Fruit fly (Drosophila melanogaster): ENCODE results near the gene CG42587.

The CG42587 gene

DNA sequence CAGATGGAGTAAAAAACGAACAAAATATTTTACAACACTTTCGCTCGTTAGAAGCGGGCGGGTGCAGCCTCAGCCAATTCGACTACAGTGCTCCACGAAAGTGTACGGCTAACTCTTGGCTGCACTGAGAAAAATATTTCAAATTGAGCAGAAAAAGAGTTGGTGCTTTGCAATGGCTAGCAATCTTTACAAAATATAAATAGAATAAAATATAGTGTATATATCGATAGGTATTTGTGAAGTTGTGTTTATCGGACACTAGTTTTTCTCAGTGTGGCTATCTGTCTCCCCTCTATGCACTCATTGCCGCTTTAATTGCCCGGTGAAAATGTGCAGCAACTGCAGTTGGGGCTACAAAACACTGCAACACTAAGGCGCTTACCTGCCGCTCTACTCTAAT lies 43.5 kb downstream of the CG42587 start (continued):
- TF ChIP-seq ind (GFP tag; optimal IDR thresholded peaks at IDR 0.05) (no peak), CG15514 (GFP tag; optimal IDR thresholded peaks at IDR 0.05) (no peak), Rx (GFP tag; IDR thresholded peaks at IDR 0.05) (no peak), slou (GFP tag; optimal IDR thresholded peaks at IDR 0.05) (peak; percentile 19), hb (GFP tag; IDR thresholded peaks at IDR 0.05; ENCODE audit: partially characterized antibody) (no peak), bigmax (GFP tag; optimal IDR thresholded peaks at IDR 0.05) (no peak), ara (GFP tag; IDR thresholded peaks at IDR 0.05) (no peak), Bdp1 (GFP tag; optimal IDR thresholded peaks at IDR 0.05) (no peak), H15 (GFP tag; IDR thresholded peaks at IDR 0.05) (no peak), hth (optimal IDR thresholded peaks at IDR 0.05) (no peak), Antp (GFP tag; optimal IDR thresholded peaks at IDR 0.05) (no peak), nau (GFP tag; optimal IDR thresholded peaks at IDR 0.05) (no peak), CG32772 (GFP tag; IDR thresholded peaks at IDR 0.05) (no peak), gfzf (GFP tag; optimal IDR thresholded peaks at IDR 0.05) (no peak), sr (GFP tag; IDR thresholded peaks at IDR 0.05) (0 out of 3 replicates have a peak, but pooled peaks have one; percentile 26), Hmx (GFP tag; optimal IDR thresholded peaks at IDR 0.05) (no peak), CG6689 (GFP tag; IDR thresholded peaks at IDR 0.05) (no peak), insv (GFP tag; optimal IDR thresholded peaks at IDR 0.05) (no peak), Hr39 (optimal IDR thresholded peaks at IDR 0.05) (no peak), luna (GFP tag; optimal IDR thresholded peaks at IDR 0.05) (no peak), ftz-f1 (GFP tag; optimal IDR thresholded peaks at IDR 0.05) (no peak), sob (GFP tag; IDR thresholded peaks at IDR 0.05) (peak; percentile 40; the same call in 1 of the 2 replicates), CG7963 (GFP tag; IDR thresholded peaks at IDR 0.05; ENCODE audit: partially characterized antibody) (no peak), unpg (GFP tag; optimal IDR thresholded peaks at IDR 0.05) (peak; percentile 75), shn (GFP tag; optimal IDR thresholded peaks at IDR 0.05) (no peak), toy (GFP tag; IDR thresholded peaks at IDR 0.05) (no peak), corto (GFP tag; optimal IDR thresholded peaks at IDR 0.05) (no peak), Ravus (GFP tag; IDR thresholded peaks at IDR 0.05) (no peak), CG30431 (GFP tag; optimal IDR thresholded peaks at IDR 0.05) (peak; percentile 73), Ada2b (GFP tag; IDR thresholded peaks at IDR 0.05) (peak; percentile 58), exex (tag; optimal IDR thresholded peaks at IDR 0.05) (no peak), Sry-β (GFP tag; optimal IDR thresholded peaks at IDR 0.05) (no peak), trem (tag; optimal IDR thresholded peaks at IDR 0.05) (no peak), crol (GFP tag; IDR thresholded peaks at IDR 0.05) (no peak), CG11398 (GFP tag; optimal IDR thresholded peaks at IDR 0.05) (no peak), D19A (tag; optimal IDR thresholded peaks at IDR 0.05) (peak; percentile 59), NFAT (GFP tag; IDR thresholded peaks at IDR 0.05) (no peak), CG4404 (GFP tag; IDR thresholded peaks at IDR 0.05) (no peak), Hand (GFP tag; optimal IDR thresholded peaks at IDR 0.05) (no peak), ttk (GFP tag; IDR thresholded peaks at IDR 0.05) (peak; percentile 67), dysf (GFP tag; IDR thresholded peaks at IDR 0.05) (peak; percentile 66; the same call in 1 of the 3 replicates), eyg (GFP tag; optimal IDR thresholded peaks at IDR 0.05) (no peak), Awh (GFP tag; IDR thresholded peaks at IDR 0.05) (no peak), CG1602 (GFP tag; optimal IDR thresholded peaks at IDR 0.05) (peak; percentile 57), Sox102F (GFP tag; optimal IDR thresholded peaks at IDR 0.05) (peak; percentile 84), CG32532 (GFP tag; IDR thresholded peaks at IDR 0.05) (no peak), Hr51 (GFP tag; optimal IDR thresholded peaks at IDR 0.05) (peak in 1 of 2 experiments; percentile 58), nerfin-1 (tag; optimal IDR thresholded peaks at IDR 0.05) (no peak), pnt (GFP tag; optimal IDR thresholded peaks at IDR 0.05) (peak; percentile 42), dati (GFP tag; IDR thresholded peaks at IDR 0.05) (no peak), nerfin-2 (GFP tag; IDR thresholded peaks at IDR 0.05; ENCODE audit: partially characterized antibody) (no peak), Hsf (GFP tag; optimal IDR thresholded peaks at IDR 0.05) (peak; percentile 13), Neu2 (GFP tag; optimal IDR thresholded peaks at IDR 0.05; ENCODE audit: borderline replicate concordance) (no peak)

All from whole organism, embryonic.